Worm (Caenorhabditis elegans): Measurements from ENCODE around the gene C39H7.4.

Gene C39H7.4

DNA sequence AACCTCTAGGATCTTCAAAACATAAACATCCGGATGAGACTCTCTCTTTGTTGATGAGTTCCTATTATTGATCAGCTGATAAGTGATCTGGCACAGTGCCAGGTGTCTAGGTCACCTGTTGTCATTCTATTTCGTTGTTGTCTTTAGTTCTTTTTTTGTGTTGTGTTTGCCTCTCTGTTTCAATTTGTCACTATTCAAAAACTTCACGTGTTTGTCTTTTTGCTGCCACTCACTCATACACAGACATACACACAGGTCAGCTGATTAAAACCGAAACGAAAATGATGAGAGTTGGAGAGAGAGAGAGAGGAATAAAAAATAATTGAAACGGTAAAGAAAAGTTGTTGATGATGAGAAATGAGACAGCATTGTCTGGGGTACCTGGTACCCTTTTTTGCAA lies 23.3 kb downstream of the C39H7.4 start (continued):
- TF ChIP-seq lim-7 (GFP tag; IDR thresholded peaks at IDR 0.05) (no peak), snpc-1.2 (GFP tag; IDR thresholded peaks at IDR 0.05) (no peak), egl-43 (GFP tag; IDR thresholded peaks at IDR 0.05) (no peak), aha-1 (tag) (peak; percentile 51), nhr-77 (tag; optimal IDR thresholded peaks at IDR 0.05) (peak; percentile 96), ztf-7 (tag; optimal IDR thresholded peaks at IDR 0.05) (no peak), duxl-1 (tag; optimal IDR thresholded peaks at IDR 0.05; ENCODE audit: poor library complexity) (no peak), snpc-4 (tag; optimal IDR thresholded peaks at IDR 0.05) (peak; percentile 5), zag-1 (tag; optimal IDR thresholded peaks at IDR 0.05) (no peak), dve-1 (tag; optimal IDR thresholded peaks at IDR 0.05; ENCODE audit: insufficient read depth) (peak; percentile 99), ceh-28 (tag; optimal IDR thresholded peaks at IDR 0.05) (no peak), madf-5 (GFP tag; IDR thresholded peaks at IDR 0.05) (no peak), Y5F2A.4 (GFP tag; optimal IDR thresholded peaks at IDR 0.05) (no peak), tra-1 (GFP tag; IDR thresholded peaks at IDR 0.05) (peak; percentile 91), pqm-1 (tag; optimal IDR thresholded peaks at IDR 0.05) (peak; percentile 75), spr-1 (tag; optimal IDR thresholded peaks at IDR 0.05) (no peak), nhr-42 (GFP tag; IDR thresholded peaks at IDR 0.05) (no peak), ceh-32 (tag; optimal IDR thresholded peaks at IDR 0.05; ENCODE audit: poor library complexity) (no peak), zip-2 (tag; optimal IDR thresholded peaks at IDR 0.05) (no peak), lir-3 (tag; optimal IDR thresholded peaks at IDR 0.05) (no peak), T26A8.4 (GFP tag; IDR thresholded peaks at IDR 0.05) (0 out of 2 replicates have a peak, but pooled peaks have one; percentile 46), hlh-11 (tag; optimal IDR thresholded peaks at IDR 0.05) (peak; percentile 98), nhr-111 (GFP tag; optimal IDR thresholded peaks at IDR 0.05) (no peak), Y105C5A.15 (GFP tag; IDR thresholded peaks at IDR 0.05) (no peak), cey-2 (tag; optimal IDR thresholded peaks at IDR 0.05; ENCODE audit: borderline replicate concordance, insufficient read depth) (peak; percentile 91), hif-1 (tag; optimal IDR thresholded peaks at IDR 0.05) (peak; percentile 44 to 69), mdl-1 (tag; optimal IDR thresholded peaks at IDR 0.05) (peak in 1 of 2 experiments; percentile 95), set-16 (GFP tag; IDR thresholded peaks at IDR 0.05) (0 out of 2 replicates have a peak, but pooled peaks have one; percentile 9), ctbp-1 (GFP tag; IDR thresholded peaks at IDR 0.05) (no peak), unc-62 (GFP tag; optimal IDR thresholded peaks at IDR 0.05 in 1 of 2) (peak; percentile 43 to 100), unc-62 (tag; optimal IDR thresholded peaks at IDR 0.05) (no peak), zfp-3 (GFP tag; conservative IDR thresholded peaks at IDR 0.05) (peak; percentile 80), ZK337.2 (GFP tag; IDR thresholded peaks at IDR 0.05) (no peak), aly-2 (tag; optimal IDR thresholded peaks at IDR 0.05) (no peak), dmd-6 (GFP tag; IDR thresholded peaks at IDR 0.05) (peak; percentile 99), nhr-10 (tag; optimal IDR thresholded peaks at IDR 0.05) (peak; percentile 22), lsy-2 (tag; optimal IDR thresholded peaks at IDR 0.05) (peak in 1 of 2 experiments; percentile 84), lin-15B (tag; optimal IDR thresholded peaks at IDR 0.05) (no peak), nhr-102 (tag; optimal IDR thresholded peaks at IDR 0.05) (peak; percentile 77), nhr-48 (tag; optimal IDR thresholded peaks at IDR 0.05) (peak; percentile 89), ceh-44 (GFP tag; IDR thresholded peaks at IDR 0.05) (no peak), daf-12 (tag; optimal IDR thresholded peaks at IDR 0.05) (no peak), gei-8 (GFP tag; optimal IDR thresholded peaks at IDR 0.05) (peak; percentile 87), nhr-41 (GFP tag; IDR thresholded peaks at IDR 0.05) (no peak), ZK546.5 (tag; optimal IDR thresholded peaks at IDR 0.05) (no peak), ceh-82 (tag; optimal IDR thresholded peaks at IDR 0.05) (no peak), vab-7 (GFP tag; IDR thresholded peaks at IDR 0.05) (no peak), Y48G9A.11 (GFP tag; IDR thresholded peaks at IDR 0.05) (no peak), spr-3 (GFP tag; optimal IDR thresholded peaks at IDR 0.05) (no peak), nhr-28 (tag; optimal IDR thresholded peaks at IDR 0.05) (peak; percentile 94), mxl-2 (GFP tag; conservative IDR thresholded peaks at IDR 0.05) (peak; percentile 64; the same call in 1 of the 2 replicates), hmg-1.1 (GFP tag; IDR thresholded peaks at IDR 0.05) (peak; percentile 48; the same call in 1 of the 2 replicates)
